Fruit fly (Drosophila melanogaster): ENCODE data around the gene nrv2.

nrv2 gene

DNA sequence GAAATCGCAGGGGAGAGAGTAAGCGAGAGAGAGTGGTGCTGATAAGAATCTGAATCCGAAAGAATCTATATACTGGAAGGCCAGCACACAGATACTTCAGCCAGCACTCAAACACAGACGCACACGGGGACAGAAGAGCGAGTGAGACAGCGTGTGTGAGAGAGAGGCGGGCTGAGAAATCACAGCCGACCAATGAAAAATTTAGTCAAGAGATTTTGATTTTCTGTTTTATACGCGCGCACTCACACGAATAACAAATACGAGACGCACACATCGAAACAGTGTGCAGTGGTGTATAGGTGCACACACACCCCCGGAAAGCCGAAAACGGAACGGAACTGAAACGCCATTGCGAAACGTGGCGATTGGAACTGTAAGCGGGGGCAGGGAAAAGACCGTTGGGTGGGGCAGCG lies 35.0 kb upstream of the nrv2 start (continued):
- TF ChIP-seq crc (GFP tag; optimal IDR thresholded peaks at IDR 0.05) (no peak), CG9817 (tag; optimal IDR thresholded peaks at IDR 0.05) (no peak), ems (GFP tag; optimal IDR thresholded peaks at IDR 0.05) (no peak), gro (GFP tag; optimal IDR thresholded peaks at IDR 0.05) (no peak), Deaf1 (tag; optimal IDR thresholded peaks at IDR 0.05) (peak; percentile 80), GATAe (GFP tag; conservative IDR thresholded peaks at IDR 0.05) (no peak; the same call in 1 of the 2 replicates), BEAF-32 (GFP tag; optimal IDR thresholded peaks at IDR 0.05) (no peak), CG1529 (GFP tag; optimal IDR thresholded peaks at IDR 0.05) (no peak), Optix (GFP tag; IDR thresholded peaks at IDR 0.05) (no peak), bigmax (GFP tag; optimal IDR thresholded peaks at IDR 0.05) (no peak), sens (GFP tag) (no peak), CG7271 (tag; optimal IDR thresholded peaks at IDR 0.05) (no peak), Ravus (GFP tag; IDR thresholded peaks at IDR 0.05) (no peak), CG31224 (GFP tag; IDR thresholded peaks at IDR 0.05) (no peak), phol (tag; optimal IDR thresholded peaks at IDR 0.05) (peak; percentile 5), CG3163 (GFP tag; optimal IDR thresholded peaks at IDR 0.05) (no peak), bcd (GFP tag; optimal IDR thresholded peaks at IDR 0.05) (no peak), chn (GFP tag; optimal IDR thresholded peaks at IDR 0.05) (no peak), CG7786 (GFP tag; optimal IDR thresholded peaks at IDR 0.05) (no peak), CG7745 (tag; optimal IDR thresholded peaks at IDR 0.05) (no peak), stc (GFP tag; IDR thresholded peaks at IDR 0.05) (peak; percentile 52; the same call in 1 of the 2 replicates), ham (GFP tag; IDR thresholded peaks at IDR 0.05) (no peak), CG42726 (GFP tag; IDR thresholded peaks at IDR 0.05; ENCODE audit: partially characterized antibody) (no peak), C15 (GFP tag; IDR thresholded peaks at IDR 0.05) (no peak), pnt (GFP tag; optimal IDR thresholded peaks at IDR 0.05) (no peak), CG30020 (tag; optimal IDR thresholded peaks at IDR 0.05) (no peak), pb (GFP tag; optimal IDR thresholded peaks at IDR 0.05) (no peak), Atf3 (GFP tag; optimal IDR thresholded peaks at IDR 0.05) (no peak), dmrt11E (tag; optimal IDR thresholded peaks at IDR 0.05) (no peak), Side (GFP tag; optimal IDR thresholded peaks at IDR 0.05) (no peak), gcm (GFP tag; optimal IDR thresholded peaks at IDR 0.05) (peak; percentile 34), CG8290 (GFP tag; optimal IDR thresholded peaks at IDR 0.05) (no peak), CG8290 (tag; optimal IDR thresholded peaks at IDR 0.05) (no peak), fd3F (GFP tag; optimal IDR thresholded peaks at IDR 0.05) (no peak), CG10267 (tag; optimal IDR thresholded peaks at IDR 0.05) (no peak), ara (GFP tag; IDR thresholded peaks at IDR 0.05) (no peak), dati (GFP tag; IDR thresholded peaks at IDR 0.05) (no peak), disco-r (GFP tag; optimal IDR thresholded peaks at IDR 0.05) (no peak), trh (GFP tag; optimal IDR thresholded peaks at IDR 0.05) (no peak), CG43689 (GFP tag; IDR thresholded peaks at IDR 0.05) (no peak), CG12219 (GFP tag; optimal IDR thresholded peaks at IDR 0.05) (no peak), CHES-1-like (GFP tag; optimal IDR thresholded peaks at IDR 0.05) (no peak), ap (GFP tag; IDR thresholded peaks at IDR 0.05) (no peak), pzg (GFP tag; optimal IDR thresholded peaks at IDR 0.05) (no peak), CG7987 (GFP tag; optimal IDR thresholded peaks at IDR 0.05) (no peak), CG17186 (GFP tag; optimal IDR thresholded peaks at IDR 0.05) (no peak), lilli (GFP tag; optimal IDR thresholded peaks at IDR 0.05) (no peak), ind (GFP tag; optimal IDR thresholded peaks at IDR 0.05) (no peak), Sry-δ (GFP tag; optimal IDR thresholded peaks at IDR 0.05) (no peak), luna (GFP tag; optimal IDR thresholded peaks at IDR 0.05) (no peak), CG13624 (GFP tag; optimal IDR thresholded peaks at IDR 0.05) (no peak), peb (GFP tag; IDR thresholded peaks at IDR 0.05) (no peak), Poxn (GFP tag; IDR thresholded peaks at IDR 0.05) (no peak), CG16779 (GFP tag; IDR thresholded peaks at IDR 0.05) (no peak)
